Worm (Caenorhabditis elegans): ENCODE results near the gene ipp-5.

The ipp-5 gene

DNA sequence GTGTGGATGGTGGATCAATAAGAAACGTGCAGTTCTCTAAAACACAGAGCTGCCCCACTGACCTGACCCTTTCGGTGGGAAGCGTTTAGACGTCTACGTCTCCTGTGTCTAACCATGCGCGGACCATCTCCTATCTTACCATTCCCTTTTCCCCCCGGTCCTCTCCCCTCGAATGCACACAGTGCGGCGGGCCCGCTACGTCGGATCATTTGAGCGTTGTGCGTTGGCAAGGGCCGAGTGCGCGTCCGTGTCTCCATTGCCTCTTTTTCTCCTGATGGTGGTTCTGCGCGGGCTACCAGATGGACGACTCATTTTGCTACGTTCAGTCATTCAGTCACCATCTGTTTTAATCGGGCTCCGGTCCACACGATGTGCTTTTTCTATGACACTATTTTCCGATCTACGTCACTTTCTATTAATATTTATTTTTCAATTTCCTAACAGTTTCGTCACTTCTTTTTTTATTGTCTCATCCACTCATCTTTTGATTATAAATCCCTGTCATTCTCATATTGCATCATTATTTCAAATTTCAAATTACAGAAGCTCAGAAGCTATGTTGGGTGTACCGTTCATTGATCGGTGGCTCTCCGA is 35.6 kb upstream of the ipp-5 start, which contains the start of gene inx-3:
TSS of gene inx-3 (plus strand) at position 544 of the 594 bp plus-strand sequence.
- 0 out of 2 replicates have a peak, but pooled peaks have one; percentile 19 for TF ChIP-seq bed-2 (GFP tag; IDR thresholded peaks at IDR 0.05)
- TF ChIP-seq Y53F4B.3 (GFP tag; IDR thresholded peaks at IDR 0.05) = no peak
- TF ChIP-seq aptf-2 (GFP tag; conservative IDR thresholded peaks at IDR 0.05) = peak; percentile 48
- TF ChIP-seq zim-3 (tag; optimal IDR thresholded peaks at IDR 0.05) = no peak
- TF ChIP-seq egrh-3 (GFP tag; IDR thresholded peaks at IDR 0.05) = no peak; the same call in 1 of the 2 replicates
- TF ChIP-seq Y79H2A.3 (GFP tag; conservative IDR thresholded peaks at IDR 0.05) = no peak
- TF ChIP-seq zfh-2 (GFP tag; conservative IDR thresholded peaks at IDR 0.05) = peak; percentile 88
- TF ChIP-seq hmg-1.2 (GFP tag; IDR thresholded peaks at IDR 0.05) = peak; percentile 33; the same call in 1 of the 2 replicates
- no peak for TF ChIP-seq aptf-3 (GFP tag; IDR thresholded peaks at IDR 0.05)
- TF ChIP-seq madf-6 (GFP tag; IDR thresholded peaks at IDR 0.05) = peak; percentile 32; the same call in 1 of the 2 replicates

DNA sequence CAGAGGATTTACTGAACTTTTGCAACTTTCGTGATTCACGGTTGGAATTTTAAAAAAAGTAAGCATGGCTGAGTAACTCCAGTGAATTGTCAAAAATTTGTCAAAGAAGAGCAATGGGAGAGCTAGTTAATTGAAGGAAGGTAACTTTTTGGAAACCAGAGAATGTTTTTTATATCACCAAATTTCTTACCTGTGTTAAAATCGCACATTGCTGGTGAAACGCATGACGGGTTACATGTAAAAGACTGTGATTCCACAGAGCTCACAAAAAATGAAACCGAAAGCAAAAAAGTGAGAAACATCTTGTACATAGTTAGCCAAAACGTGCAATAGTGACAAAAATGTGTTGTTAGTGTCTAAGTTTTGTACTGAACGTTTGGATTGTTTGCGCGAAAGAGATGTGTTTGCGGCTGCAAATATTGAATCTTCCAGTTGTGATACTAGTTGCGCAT is 32.1 kb upstream of the ipp-5 start, which contains the start of gene F22F4.9:
TSS of gene F22F4.9 (minus strand) at position 402 of the 452 bp plus-strand sequence.
- TF ChIP-seq nfyb-1 (GFP tag; IDR thresholded peaks at IDR 0.05) = no peak
- no peak for TF ChIP-seq nhr-179 (tag; optimal IDR thresholded peaks at IDR 0.05)
- no peak for TF ChIP-seq hlh-12 (tag; optimal IDR thresholded peaks at IDR 0.05)
- TF ChIP-seq mcd-1 (GFP tag; IDR thresholded peaks at IDR 0.05) = no peak
- TF ChIP-seq B0019.2 (GFP tag; conservative IDR thresholded peaks at IDR 0.05) = no peak
- TF ChIP-seq hlh-26 (GFP tag; conservative IDR thresholded peaks at IDR 0.05) = no peak
- no peak for TF ChIP-seq ztf-25 (GFP tag; IDR thresholded peaks at IDR 0.05)
- TF ChIP-seq somi-1 (GFP tag; optimal IDR thresholded peaks at IDR 0.05) = no peak
- TF ChIP-seq lin-26 (GFP tag; IDR thresholded peaks at IDR 0.05) = no peak

DNA sequence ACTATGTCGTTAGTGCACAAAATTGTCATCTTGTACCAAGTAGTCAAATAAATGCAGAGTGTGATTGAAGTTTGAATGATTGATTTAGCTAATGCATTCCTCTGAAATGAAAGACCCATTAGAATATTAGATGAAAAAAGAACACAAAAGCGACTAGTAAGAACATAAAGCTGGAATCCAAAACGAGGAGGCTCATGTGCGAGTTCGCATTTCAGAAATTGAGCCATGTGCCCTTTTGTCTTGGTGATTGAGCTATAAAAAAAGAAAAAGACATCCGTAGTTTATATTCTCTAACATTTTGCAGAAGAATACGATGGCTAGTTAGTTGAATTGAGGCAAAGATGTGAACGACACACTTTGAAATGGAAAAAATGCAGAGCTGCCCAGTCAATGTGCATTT is 29.8 kb upstream of the ipp-5 start, which contains the start of gene F22F4.4:
TSS of gene F22F4.4 (minus strand) at position 101 of the 400 bp plus-strand sequence.
- TF ChIP-seq bed-1 (GFP tag; IDR thresholded peaks at IDR 0.05) (no peak), bed-2 (GFP tag; IDR thresholded peaks at IDR 0.05) (no peak)

DNA sequence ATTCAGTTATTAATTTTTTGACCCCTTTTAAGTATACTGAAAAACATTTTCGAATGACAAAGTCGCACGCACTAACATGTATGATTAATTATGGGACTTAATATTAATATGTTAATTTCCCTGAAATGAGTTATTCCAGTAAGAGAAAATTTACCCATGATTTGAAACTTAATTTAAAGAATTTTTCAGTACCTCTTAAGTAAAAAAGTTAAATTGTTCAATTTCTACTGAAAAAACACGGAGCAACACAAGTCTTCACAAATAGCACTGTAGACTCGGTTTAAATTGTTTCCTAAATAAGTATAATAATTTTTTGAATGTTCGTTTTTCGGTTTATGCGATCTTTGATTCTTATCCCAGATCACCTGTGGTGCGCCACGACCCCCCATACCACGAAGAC is 28.8 kb upstream of the ipp-5 start:
- TF ChIP-seq mel-28 (tag; optimal IDR thresholded peaks at IDR 0.05; ENCODE audit: borderline replicate concordance) = no peak
- no peak for TF ChIP-seq lsy-27 (tag; optimal IDR thresholded peaks at IDR 0.05; ENCODE audit: borderline replicate concordance, insufficient read depth)
- no peak for TF ChIP-seq B0261.1 (tag; optimal IDR thresholded peaks at IDR 0.05)
- no peak for TF ChIP-seq lin-54 (GFP tag; optimal IDR thresholded peaks at IDR 0.05)
- no peak for TF ChIP-seq lir-1 (GFP tag; conservative IDR thresholded peaks at IDR 0.05)
- TF ChIP-seq lin-40 (tag; optimal IDR thresholded peaks at IDR 0.05) = no peak
- TF ChIP-seq rec-8 (tag; optimal IDR thresholded peaks at IDR 0.05) = no peak
- TF ChIP-seq madf-10 (tag; optimal IDR thresholded peaks at IDR 0.05) = no peak
- TF ChIP-seq ZK185.1 (tag; optimal IDR thresholded peaks at IDR 0.05; ENCODE audit: poor library complexity, severe bottlenecking) = no peak
- no peak for TF ChIP-seq ztf-18 (tag; optimal IDR thresholded peaks at IDR 0.05)
- no peak for TF ChIP-seq mxl-1 (tag; optimal IDR thresholded peaks at IDR 0.05)
- no peak for TF ChIP-seq Y67H2A.10 (GFP tag; conservative IDR thresholded peaks at IDR 0.05)
- TF ChIP-seq B0019.2 (GFP tag; conservative IDR thresholded peaks at IDR 0.05) = no peak

Measured in whole organism, young adult.